Worm (Caenorhabditis elegans): ENCODE measurements around the gene ttll-11.

DNA sequence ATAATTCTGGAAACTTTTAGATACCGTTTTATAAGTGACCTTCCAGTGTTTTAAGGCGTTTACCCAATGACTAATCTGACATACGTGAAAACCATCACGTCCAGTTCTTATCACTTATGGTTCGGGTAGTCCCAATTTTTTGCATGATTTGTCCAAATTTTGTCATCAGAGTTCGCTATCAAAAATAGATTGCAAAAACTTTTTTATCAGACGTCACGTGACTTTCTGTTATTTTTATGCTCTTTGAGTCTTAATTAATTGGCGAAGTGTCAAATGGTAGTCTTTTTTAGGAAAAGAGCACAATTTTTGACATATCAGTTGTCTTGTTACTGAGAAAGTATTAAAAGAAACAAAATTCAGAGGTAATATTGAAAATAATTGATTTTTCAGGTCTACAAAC is 32.1 kb downstream of the ttll-11 start:
- TF ChIP-seq unc-62 (GFP tag; optimal IDR thresholded peaks at IDR 0.05) (no peak), lin-13 (tag; optimal IDR thresholded peaks at IDR 0.05) (no peak), mep-1 (tag; optimal IDR thresholded peaks at IDR 0.05) (no peak), elt-3 (tag; optimal IDR thresholded peaks at IDR 0.05) (no peak), unc-39 (tag; optimal IDR thresholded peaks at IDR 0.05) (no peak), nhr-76 (tag; optimal IDR thresholded peaks at IDR 0.05) (no peak), bed-3 (GFP tag; optimal IDR thresholded peaks at IDR 0.05) (no peak), sptf-1 (tag; optimal IDR thresholded peaks at IDR 0.05) (no peak), mab-5 (tag; optimal IDR thresholded peaks at IDR 0.05) (no peak), sem-2 (GFP tag; optimal IDR thresholded peaks at IDR 0.05) (no peak)
